Worm (Caenorhabditis elegans): ENCODE measurements around the gene F40B5.2.

F40B5.2 gene

DNA sequence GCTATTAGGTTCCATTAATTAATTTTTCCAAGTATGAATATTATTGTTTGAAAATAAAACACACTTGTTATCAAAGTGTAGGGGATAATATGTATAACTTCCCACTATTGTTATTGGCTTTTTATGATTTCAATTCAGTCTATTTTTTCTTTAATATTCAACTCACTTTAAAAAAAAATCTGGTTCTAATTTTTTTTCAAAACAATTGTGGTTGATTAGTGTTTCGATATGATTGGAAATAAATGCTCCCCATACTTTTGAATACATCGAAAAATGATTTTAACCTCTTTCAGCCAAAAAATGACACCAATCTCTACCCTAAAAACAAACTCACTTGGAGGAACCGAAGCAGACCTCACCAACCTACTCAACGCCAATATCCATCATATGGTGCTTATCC lies 27.3 kb upstream of the F40B5.2 start, which contains the start of gene F55E10.2:
TSS of gene F55E10.2 (plus strand) at position 301 of the 400 bp plus-strand sequence.
- TF ChIP-seq nhr-25 (tag; optimal IDR thresholded peaks at IDR 0.05) = no peak
- no peak for TF ChIP-seq nhr-237 (tag; optimal IDR thresholded peaks at IDR 0.05)
- no peak for TF ChIP-seq gmeb-1 (tag; optimal IDR thresholded peaks at IDR 0.05)
- TF ChIP-seq mdl-1 (tag; optimal IDR thresholded peaks at IDR 0.05) = no peak
- TF ChIP-seq ama-1 (optimal IDR thresholded peaks at IDR 0.05) = no peak
- no peak for TF ChIP-seq lsy-2 (tag; optimal IDR thresholded peaks at IDR 0.05)
- no peak for TF ChIP-seq ceh-16 (tag; optimal IDR thresholded peaks at IDR 0.05)
- TF ChIP-seq ztf-4 (tag; optimal IDR thresholded peaks at IDR 0.05) = no peak

- TF ChIP-seq nhr-23 (tag; optimal IDR thresholded peaks at IDR 0.05) = no peak
- no peak for TF ChIP-seq mdl-1 (tag; optimal IDR thresholded peaks at IDR 0.05)
- TF ChIP-seq lin-39 (tag; optimal IDR thresholded peaks at IDR 0.05) = no peak
- TF ChIP-seq nhr-77 (tag; optimal IDR thresholded peaks at IDR 0.05) = no peak
- no peak for TF ChIP-seq mab-5 (tag; optimal IDR thresholded peaks at IDR 0.05)
Measured at ce11 chrX:8341675-8342074, 26.0 kb upstream of the F40B5.2 start, which contains the start of gene F55E10.1. Gene F55E10.1 (plus strand): TSS chrX:8341975.

- no peak for TF ChIP-seq dmd-4 (tag; optimal IDR thresholded peaks at IDR 0.05)
- no peak for TF ChIP-seq nhr-11 (tag; optimal IDR thresholded peaks at IDR 0.05)
- no peak for TF ChIP-seq elt-3 (tag; optimal IDR thresholded peaks at IDR 0.05)
- TF ChIP-seq nhr-77 (tag; optimal IDR thresholded peaks at IDR 0.05) = no peak
- TF ChIP-seq elt-1 (tag; optimal IDR thresholded peaks at IDR 0.05) = no peak
- no peak for TF ChIP-seq R02D3.7 (tag; optimal IDR thresholded peaks at IDR 0.05)
Measured at ce11 chrX:8346248-8346647, 21.4 kb upstream of the F40B5.2 start, which contains the start of gene drd-5. Gene drd-5 (minus strand): TSS chrX:8346348.

DNA sequence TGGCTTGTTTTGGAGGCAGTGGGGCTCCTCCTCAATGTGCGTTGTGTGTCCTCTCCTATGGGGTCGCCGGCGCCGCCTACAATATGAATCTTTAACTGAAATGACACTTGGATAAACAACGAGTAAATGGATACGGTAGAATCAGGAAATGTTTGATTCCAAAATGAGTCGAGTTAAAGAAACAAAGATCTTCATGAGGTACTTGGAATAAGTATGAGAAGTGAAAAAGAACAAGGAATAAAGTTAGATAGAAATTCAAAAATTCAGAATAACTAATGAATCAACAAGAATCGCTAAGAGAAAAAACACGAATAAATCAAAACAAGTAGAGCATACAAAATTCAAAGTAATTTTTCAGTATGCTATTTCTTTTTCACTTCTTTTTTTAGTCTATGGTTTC lies 16.7 kb upstream of the F40B5.2 start, which contains the start of gene npr-28:
TSS of gene npr-28 (minus strand) at position 101 of the 400 bp plus-strand sequence.
- TF ChIP-seq zag-1 (tag; optimal IDR thresholded peaks at IDR 0.05) (no peak), unc-55 (GFP tag; optimal IDR thresholded peaks at IDR 0.05) (no peak), mdl-1 (tag; optimal IDR thresholded peaks at IDR 0.05) (no peak), snpc-4 (tag; optimal IDR thresholded peaks at IDR 0.05) (no peak), lin-39 (tag; optimal IDR thresholded peaks at IDR 0.05) (no peak)

DNA sequence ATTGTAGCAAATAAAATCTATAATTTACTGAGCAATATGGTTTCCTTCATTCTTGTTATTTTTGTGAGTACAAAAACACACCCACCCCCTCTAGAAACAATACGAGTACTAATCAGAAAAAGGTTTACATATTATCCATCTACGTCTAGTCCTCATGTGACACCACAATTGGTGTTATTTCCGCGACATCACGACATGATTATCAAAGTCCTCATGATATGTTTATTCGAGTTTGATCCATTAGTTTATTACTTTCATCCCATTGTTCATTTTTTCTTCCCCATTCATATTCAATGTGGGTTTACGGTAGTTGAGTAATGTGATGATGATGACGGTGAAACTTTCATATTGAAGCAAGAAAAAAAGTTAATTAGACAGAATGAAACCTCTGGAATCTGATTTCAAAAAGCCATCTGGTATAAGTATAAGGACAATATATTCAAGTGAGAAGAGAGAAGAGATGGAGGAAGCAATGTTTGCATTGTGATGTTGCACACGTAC lies 13.3 kb upstream of the F40B5.2 start:
- TF ChIP-seq ztf-11 (tag; optimal IDR thresholded peaks at IDR 0.05) = no peak
- TF ChIP-seq F13H6.1 (tag; optimal IDR thresholded peaks at IDR 0.05) = no peak
- no peak for TF ChIP-seq nhr-77 (tag; optimal IDR thresholded peaks at IDR 0.05)
- no peak for TF ChIP-seq sem-4 (tag; optimal IDR thresholded peaks at IDR 0.05)
- TF ChIP-seq unc-39 (tag; optimal IDR thresholded peaks at IDR 0.05) = no peak
- TF ChIP-seq nhr-12 (tag; optimal IDR thresholded peaks at IDR 0.05) = no peak
- no peak for TF ChIP-seq elt-3 (tag; optimal IDR thresholded peaks at IDR 0.05)
- TF ChIP-seq dmd-4 (tag; optimal IDR thresholded peaks at IDR 0.05) = no peak
- no peak for TF ChIP-seq alr-1 (tag; optimal IDR thresholded peaks at IDR 0.05)
- no peak for TF ChIP-seq R02D3.7 (tag; optimal IDR thresholded peaks at IDR 0.05)
- TF ChIP-seq unc-62 (GFP tag; optimal IDR thresholded peaks at IDR 0.05) = no peak
- no peak for TF ChIP-seq crh-2 (tag; optimal IDR thresholded peaks at IDR 0.05)
- TF ChIP-seq nhr-10 (tag; optimal IDR thresholded peaks at IDR 0.05) = no peak

ce11 chrX:8355350-8355749 lies 12.3 kb upstream of the F40B5.2 start:
- TF ChIP-seq crh-2 (tag; optimal IDR thresholded peaks at IDR 0.05) (peak; percentile 61), Y55F3AM.14 (GFP tag; optimal IDR thresholded peaks at IDR 0.05) (no peak), sma-3 (GFP tag; optimal IDR thresholded peaks at IDR 0.05) (no peak), sma-9 (GFP tag; optimal IDR thresholded peaks at IDR 0.05) (peak; percentile 29), sma-9 (tag; optimal IDR thresholded peaks at IDR 0.05) (no peak), fos-1 (tag; optimal IDR thresholded peaks at IDR 0.05) (peak; percentile 83), nhr-77 (tag; optimal IDR thresholded peaks at IDR 0.05) (no peak), aly-2 (tag; optimal IDR thresholded peaks at IDR 0.05) (no peak), ztf-11 (tag; optimal IDR thresholded peaks at IDR 0.05) (no peak), lin-13 (GFP tag; optimal IDR thresholded peaks at IDR 0.05) (no peak), nhr-12 (tag; optimal IDR thresholded peaks at IDR 0.05) (no peak)

All from whole organism, L2 larva.